Fruit fly (Drosophila melanogaster) whole organism, embryonic: ENCODE measurements around the gene Trpgamma.

ENCODE experiments used
- Atf6 ChIP-seq: fragments of 200-800 bp; sonication (Bioruptor generic); IDR thresholded peaks from 2 replicates; pipeline ENCODE4 v1.3.6; 2022; ENCODE audit warnings: missing biosample characterization, missing genetic modification characterization
- CG11093 ChIP-seq: fragments of 200-800 bp; sonication (Bioruptor generic); IDR thresholded peaks from 3 replicates; pipeline ENCODE4 v1.3.6; 2022; ENCODE audit warnings: missing biosample characterization, missing genetic modification characterization
- CG12236 ChIP-seq: fragments of 200-800 bp; sonication (Bioruptor generic); optimal IDR thresholded peaks from 2 replicates; lab custom pipeline; 2016; ENCODE audit warnings: missing biosample characterization, missing genetic modification characterization
- CG12299 ChIP-seq: fragments of 200-800 bp; sonication (Bioruptor generic); optimal IDR thresholded peaks from 2 replicates; lab custom pipeline; 2018; ENCODE audit warnings: missing biosample characterization, mild to moderate bottlenecking, missing genetic modification characterization
- CG14441 ChIP-seq: fragments of 200-800 bp; sonication (Bioruptor generic); IDR thresholded peaks from 2 replicates; pipeline ENCODE4 v1.3.6; 2022; ENCODE audit warnings: missing biosample characterization, missing genetic modification characterization
- CG14965 ChIP-seq: fragments of 200-800 bp; sonication (Bioruptor generic); optimal IDR thresholded peaks from 2 replicates; lab custom pipeline; 2016; ENCODE audit warnings: missing biosample characterization, missing genetic modification characterization, borderline replicate concordance
- CG16779 ChIP-seq: fragments of 200-800 bp; sonication (Bioruptor generic); IDR thresholded peaks from 2 replicates; pipeline ENCODE4 v1.3.6; 2022; ENCODE audit warnings: missing biosample characterization, missing genetic modification characterization
- CG17568 ChIP-seq: fragments of 200-800 bp; sonication (Bioruptor generic); optimal IDR thresholded peaks from 2 replicates; lab custom pipeline; 2018; ENCODE audit warnings: missing biosample characterization, mild to moderate bottlenecking, missing genetic modification characterization, moderate library complexity
- CG18262 ChIP-seq: fragments of 200-800 bp; optimal IDR thresholded peaks from 3 replicates; lab custom pipeline; 2019; ENCODE audit warnings: missing biosample characterization, mild to moderate bottlenecking, missing genetic modification characterization, moderate library complexity
- CG18599 ChIP-seq: fragments of 200-800 bp; sonication (Bioruptor generic); optimal IDR thresholded peaks from 3 replicates; lab custom pipeline; 2017; ENCODE audit warnings: missing biosample characterization, missing genetic modification characterization, mild to moderate bottlenecking, moderate library complexity, missing genetic modification reagents
- CG2120 ChIP-seq: fragments of 200-800 bp; sonication (Bioruptor generic); optimal IDR thresholded peaks from 3 replicates; lab custom pipeline; 2016; ENCODE audit warnings: missing biosample characterization, missing genetic modification characterization
- CG3726 ChIP-seq: fragments of 200-800 bp; sonication (Bioruptor generic); IDR thresholded peaks from 3 replicates; pipeline ENCODE4, ENCODE4 v1.3.6; 2022; ENCODE audit warnings: missing biosample characterization, missing genetic modification characterization
- CG3995 ChIP-seq: fragments of 200-800 bp; sonication (Bioruptor generic); optimal IDR thresholded peaks from 3 replicates; lab custom pipeline; 2016; ENCODE audit warnings: missing biosample characterization, missing genetic modification characterization
- CG6654 ChIP-seq: fragments of 200-800 bp; sonication (Bioruptor generic); optimal IDR thresholded peaks from 2 replicates; lab custom pipeline; 2017; ENCODE audit warnings: missing biosample characterization, mild to moderate bottlenecking, missing genetic modification characterization
- CG8089 ChIP-seq: fragments of 200-800 bp; sonication (Bioruptor generic); optimal IDR thresholded peaks from 3 replicates; lab custom pipeline; 2016; ENCODE audit warnings: missing biosample characterization, missing genetic modification characterization
- CG8944 ChIP-seq: fragments of 200-800 bp; sonication (Bioruptor generic); optimal IDR thresholded peaks from 3 replicates; lab custom pipeline; 2016; ENCODE audit warnings: missing biosample characterization, missing genetic modification characterization
- CHES-1-like ChIP-seq: fragments of 200-800 bp; sonication (Bioruptor generic); optimal IDR thresholded peaks from 2 replicates; lab custom pipeline; 2016; ENCODE audit warnings: missing biosample characterization, missing genetic modification characterization
- H15 ChIP-seq: fragments of 200-800 bp; sonication (Bioruptor generic); IDR thresholded peaks from 3 replicates; pipeline ENCODE4 v1.3.6; 2022; ENCODE audit warnings: missing biosample characterization, missing genetic modification characterization
- Hey ChIP-seq: fragments of 200-800 bp; sonication (Bioruptor generic); optimal IDR thresholded peaks from 3 replicates; lab custom pipeline; 2018; ENCODE audit warnings: missing biosample characterization, mild to moderate bottlenecking, missing genetic modification characterization
- Lim3 ChIP-seq: fragments of 200-800 bp; sonication (Bioruptor generic); IDR thresholded peaks from 2 replicates; pipeline ENCODE4 v1.3.6; 2022; ENCODE audit warnings: missing biosample characterization, missing genetic modification characterization
- Lpt ChIP-seq: fragments of >200 bp; optimal IDR thresholded peaks from 2 replicates; lab custom pipeline; 2018; ENCODE audit warnings: missing biosample characterization, missing genetic modification characterization
- Max ChIP-seq: fragments of 200-800 bp; sonication (Bioruptor generic); optimal IDR thresholded peaks from 2 replicates; lab custom pipeline; 2016; ENCODE audit warnings: missing biosample characterization, mild to moderate bottlenecking, missing genetic modification characterization
- NfI ChIP-seq: fragments of 200-800 bp; sonication (Bioruptor generic); optimal IDR thresholded peaks from 3 replicates; lab custom pipeline; 2018; ENCODE audit warnings: missing biosample characterization, mild to moderate bottlenecking, missing genetic modification characterization, moderate library complexity
- Optix ChIP-seq: fragments of 200-800 bp; sonication (Bioruptor generic); IDR thresholded peaks from 3 replicates; pipeline ENCODE4 v1.3.6; 2022; ENCODE audit warnings: missing biosample characterization, missing genetic modification characterization
- Rx ChIP-seq: fragments of 200-800 bp; sonication (Bioruptor generic); IDR thresholded peaks from 2 replicates; pipeline ENCODE4 v1.3.6; 2022; ENCODE audit warnings: missing biosample characterization, missing genetic modification characterization
- Tbp ChIP-seq: fragments of >200 bp; optimal IDR thresholded peaks from 2 replicates; lab custom pipeline; 2018; ENCODE audit warnings: missing biosample characterization, missing genetic modification characterization
- ac ChIP-seq: fragments of 200-800 bp; sonication (Bioruptor generic); optimal IDR thresholded peaks from 3 replicates; lab custom pipeline; 2017; ENCODE audit warnings: missing biosample characterization, mild to moderate bottlenecking, missing genetic modification characterization
- bigmax ChIP-seq: fragments of 200-800 bp; sonication (Bioruptor generic); optimal IDR thresholded peaks from 2 replicates; lab custom pipeline; 2018; ENCODE audit warnings: missing biosample characterization, mild to moderate bottlenecking, missing genetic modification characterization
- corto ChIP-seq: fragments of 200-800 bp; sonication (Bioruptor generic); optimal IDR thresholded peaks from 2 replicates; lab custom pipeline; 2016; ENCODE audit warnings: missing biosample characterization, mild to moderate bottlenecking, missing genetic modification characterization, moderate library complexity
- crc ChIP-seq: fragments of 200-800 bp; sonication (Bioruptor generic); optimal IDR thresholded peaks from 2 replicates; lab custom pipeline; 2016; ENCODE audit warnings: missing biosample characterization, missing genetic modification characterization
- danr ChIP-seq: fragments of 200-800 bp; sonication (Bioruptor generic); IDR thresholded peaks from 2 replicates; pipeline ENCODE4 v1.3.6; 2022; ENCODE audit warnings: missing biosample characterization, missing genetic modification characterization
- dimm ChIP-seq: fragments of 200-800 bp; sonication (Bioruptor generic); IDR thresholded peaks from 2 replicates; pipeline ENCODE4 v1.3.6; 2022; ENCODE audit warnings: missing biosample characterization, missing genetic modification characterization
- dmrt99B ChIP-seq: fragments of 200-800 bp; sonication (Bioruptor generic); optimal IDR thresholded peaks from 2 replicates; lab custom pipeline; 2018; ENCODE audit warnings: missing biosample characterization, mild to moderate bottlenecking, missing genetic modification characterization, moderate library complexity
- ewg ChIP-seq: fragments of 200-800 bp; sonication (Bioruptor generic); optimal IDR thresholded peaks from 3 replicates; lab custom pipeline; 2017; ENCODE audit warnings: mild to moderate bottlenecking, missing biosample characterization, missing genetic modification reagents, missing genetic modification characterization
- exex ChIP-seq: fragments of 200-800 bp; sonication (Bioruptor generic); optimal IDR thresholded peaks from 4 replicates; lab custom pipeline; 2018; ENCODE audit warnings: missing biosample characterization, mild to moderate bottlenecking, missing genetic modification characterization, moderate library complexity
- eyg ChIP-seq: fragments of 200-800 bp; sonication (Bioruptor generic); optimal IDR thresholded peaks from 3 replicates; lab custom pipeline; 2016; ENCODE audit warnings: missing biosample characterization, missing genetic modification characterization
- fd102C ChIP-seq: fragments of 200-800 bp; sonication (Bioruptor generic); optimal IDR thresholded peaks from 2 replicates; lab custom pipeline; 2018; ENCODE audit warnings: missing biosample characterization, mild to moderate bottlenecking, missing genetic modification characterization, moderate library complexity
- gem ChIP-seq: fragments of 200-800 bp; sonication (Bioruptor generic); optimal IDR thresholded peaks from 2 replicates; lab custom pipeline; 2019; ENCODE audit warnings: missing biosample characterization, mild to moderate bottlenecking, missing genetic modification characterization, moderate library complexity
- ham ChIP-seq: fragments of 200-800 bp; sonication (Bioruptor generic); IDR thresholded peaks from 2 replicates; pipeline ENCODE4 v1.3.6; 2022; ENCODE audit warnings: missing biosample characterization, missing genetic modification characterization
- jing ChIP-seq: fragments of 200-800 bp; sonication (Bioruptor generic); optimal IDR thresholded peaks from 2 replicates; lab custom pipeline; 2018; ENCODE audit warnings: missing biosample characterization, mild to moderate bottlenecking, missing genetic modification characterization
- kah ChIP-seq: fragments of 200-800 bp; sonication (Bioruptor generic); optimal IDR thresholded peaks from 2 replicates; lab custom pipeline; 2018; ENCODE audit warnings: missing biosample characterization, mild to moderate bottlenecking, missing genetic modification characterization
- lbe ChIP-seq: fragments of 200-800 bp; sonication (Bioruptor generic); optimal IDR thresholded peaks from 2 replicates; lab custom pipeline; 2016; ENCODE audit warnings: missing biosample characterization, mild to moderate bottlenecking, missing genetic modification characterization
- nerfin-2 ChIP-seq: fragments of 200-800 bp; sonication (Bioruptor generic); IDR thresholded peaks from 2 replicates; pipeline ENCODE4 v1.3.6; 2022; ENCODE audit warnings: missing biosample characterization, missing genetic modification characterization; ENCODE audit not compliant: partially characterized antibody
- nom ChIP-seq: fragments of 200-800 bp; sonication (Bioruptor generic); optimal IDR thresholded peaks from 2 replicates; lab custom pipeline; 2017; ENCODE audit warnings: missing biosample characterization, missing genetic modification characterization, mild to moderate bottlenecking, moderate library complexity, missing genetic modification reagents
- rib ChIP-seq: fragments of 200-800 bp; sonication (Bioruptor generic); IDR thresholded peaks from 2 replicates; pipeline ENCODE4 v1.3.6; 2022; ENCODE audit warnings: missing biosample characterization, missing genetic modification characterization
- sna ChIP-seq: fragments of 200-800 bp; sonication (Bioruptor generic); IDR thresholded peaks from 2 replicates; pipeline ENCODE4 v1.3.6; 2022; ENCODE audit warnings: missing biosample characterization, missing genetic modification characterization; ENCODE audit not compliant: partially characterized antibody
- tna ChIP-seq: fragments of 200-800 bp; sonication (Bioruptor generic); IDR thresholded peaks from 2 replicates; pipeline ENCODE4 v1.3.6; 2022; ENCODE audit warnings: missing biosample characterization, missing genetic modification characterization; ENCODE audit not compliant: partially characterized antibody
- trh ChIP-seq: fragments of 200-800 bp; sonication (Bioruptor generic); optimal IDR thresholded peaks from 2 replicates; lab custom pipeline; 2016; ENCODE audit warnings: missing biosample characterization, missing genetic modification characterization

The Trpgamma gene

DNA sequence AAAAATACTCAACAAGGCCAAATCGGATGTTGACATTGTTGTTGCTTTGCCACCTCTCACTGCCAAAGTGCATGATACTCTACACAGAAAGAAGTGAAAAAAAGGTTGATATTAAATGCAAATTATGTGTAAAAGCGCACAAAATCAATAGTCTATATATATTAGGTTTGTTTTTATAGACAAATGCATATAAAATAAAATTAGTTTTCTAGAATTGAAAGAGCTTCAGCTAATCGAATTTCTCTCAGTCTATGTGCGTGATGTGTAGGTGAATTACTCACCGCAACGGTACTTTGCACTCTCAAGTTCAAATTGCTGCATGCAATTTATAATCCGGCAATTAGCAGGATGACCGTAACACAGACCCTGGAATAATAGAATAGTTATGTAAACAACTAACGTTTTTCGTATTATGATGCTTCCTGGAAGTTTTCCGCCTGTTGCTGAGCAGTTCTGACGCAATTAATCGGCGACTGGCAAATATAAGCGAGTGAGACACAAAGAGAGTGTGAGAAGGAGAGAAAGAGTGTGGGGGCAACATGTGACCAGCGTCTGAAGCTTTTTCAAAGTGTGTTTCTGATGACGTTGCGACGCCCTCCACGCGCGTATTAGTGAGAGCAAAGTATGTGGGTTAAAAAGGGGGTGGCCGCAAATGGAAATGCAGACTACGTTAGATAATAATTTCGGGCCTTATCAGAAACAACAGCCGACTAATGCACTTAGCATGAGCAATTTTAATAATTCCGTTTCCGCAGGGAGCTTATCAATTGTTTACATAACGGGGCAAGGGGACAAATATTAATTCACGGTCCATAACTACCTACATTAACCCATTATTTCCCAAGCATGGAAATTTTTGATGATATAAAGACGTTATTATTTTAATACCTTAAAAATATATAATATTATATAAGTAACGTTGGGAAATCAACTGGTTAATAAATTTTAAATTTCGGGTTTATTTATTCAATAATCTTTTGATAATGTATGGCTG is 44.5 kb upstream of the Trpgamma start (continued):
- peak; percentile 83 for TF ChIP-seq ewg (GFP tag; lab: Kevin White, UChicago)
- peak; percentile 78 for TF ChIP-seq CG12299 (tag; lab: Kevin White, UChicago)
- TF ChIP-seq CG12236: peak; percentile 27
- no peak for TF ChIP-seq crc (GFP tag; lab: Kevin White, UChicago)
- TF ChIP-seq Rx (GFP tag; lab: Robert Waterston, UW): peak; percentile 91
- no peak for TF ChIP-seq sna (GFP tag; lab: Robert Waterston, UW)
- TF ChIP-seq jing: peak; percentile 85
- TF ChIP-seq CG3995 (GFP tag; lab: Kevin White, UChicago): peak; percentile 59
- peak; percentile 93 for TF ChIP-seq Atf6 (GFP tag; lab: Robert Waterston, UW)
- TF ChIP-seq kah (GFP tag; lab: Kevin White, UChicago): peak; percentile 78
- TF ChIP-seq ham: no peak; the same call in 1 of the 2 replicates
- TF ChIP-seq CG6654: peak; percentile 76
- peak; percentile 93 for TF ChIP-seq CG16779
- peak; percentile 32 for TF ChIP-seq CHES-1-like (GFP tag; lab: Kevin White, UChicago)
- TF ChIP-seq CG14441: peak; percentile 97
- peak; percentile 72 for TF ChIP-seq Lim3
- no peak for TF ChIP-seq ac (GFP tag; lab: Kevin White, UChicago)
- TF ChIP-seq CG18262 (tag; lab: Kevin White, UChicago): peak; percentile 95
- TF ChIP-seq corto (GFP tag; lab: Kevin White, UChicago): peak; percentile 94
- TF ChIP-seq rib (GFP tag; lab: Robert Waterston, UW): peak; percentile 86
- TF ChIP-seq CG8944 (GFP tag; lab: Kevin White, UChicago): peak; percentile 52
- peak; percentile 58 for TF ChIP-seq CG8089 (GFP tag; lab: Kevin White, UChicago)
- TF ChIP-seq trh: peak; percentile 74
- TF ChIP-seq Lpt (GFP tag; lab: Kevin White, UChicago): no peak
- TF ChIP-seq gem (tag; lab: Kevin White, UChicago): peak; percentile 92
- peak; percentile 87 for TF ChIP-seq lbe
- peak; percentile 92 for TF ChIP-seq Max
- TF ChIP-seq eyg: peak; percentile 16
- no peak for TF ChIP-seq nerfin-2
- TF ChIP-seq CG18599 (GFP tag; lab: Kevin White, UChicago): peak; percentile 92
- TF ChIP-seq H15 (GFP tag; lab: Robert Waterston, UW): peak; percentile 94
- TF ChIP-seq dmrt99B: peak; percentile 96
- peak; percentile 92 for TF ChIP-seq dimm (GFP tag; lab: Robert Waterston, UW)
- peak; percentile 83 for TF ChIP-seq CG2120 (GFP tag; lab: Kevin White, UChicago)
- peak; percentile 81 for TF ChIP-seq NfI (GFP tag; lab: Kevin White, UChicago)
- peak; percentile 52 for TF ChIP-seq exex (tag; lab: Kevin White, UChicago)
- peak; percentile 87 for TF ChIP-seq nom (GFP tag; lab: Kevin White, UChicago)
- no peak for TF ChIP-seq Hey (tag; lab: Kevin White, UChicago)
- no peak for TF ChIP-seq Tbp (GFP tag; lab: Kevin White, UChicago)
- TF ChIP-seq CG14965 (GFP tag; lab: Kevin White, UChicago): no peak
- peak; percentile 81 for TF ChIP-seq CG17568 (GFP tag; lab: Kevin White, UChicago)
- peak; percentile 75 for TF ChIP-seq Optix
- TF ChIP-seq bigmax: no peak
- peak; percentile 10; the same call in 1 of the 2 replicates for TF ChIP-seq tna (GFP tag; lab: Robert Waterston, UW)
- TF ChIP-seq fd102C (GFP tag; lab: Kevin White, UChicago): peak; percentile 57
- TF ChIP-seq danr (GFP tag; lab: Robert Waterston, UW): peak; percentile 81
- peak; percentile 94 for TF ChIP-seq CG3726 (GFP tag; lab: Robert Waterston, UW)
- peak; percentile 93 for TF ChIP-seq CG11093 (GFP tag; lab: Robert Waterston, UW)
